Worm (Caenorhabditis elegans) whole organism, L4/young adult: ENCODE measurements around the gene F35H10.10.

Experiments
- W03F9.2 ChIP-seq: fragments of 150-350 bp; optimal IDR thresholded peaks from 2 replicates; lab custom pipeline; 2014; ENCODE audit warnings: missing biosample characterization, missing genetic modification characterization
- dao-5 ChIP-seq: sonication (generic microtip); optimal IDR thresholded peaks from 2 replicates; lab custom pipeline; 2016; ENCODE audit warnings: missing genotype, missing genetic modification characterization, moderate library complexity, missing compliant biosample characterization
- him-1 ChIP-seq: sonication (generic microtip); optimal IDR thresholded peaks from 2 replicates; lab custom pipeline; 2016; ENCODE audit warnings: missing genotype, missing genetic modification reagents, missing genetic modification characterization, missing compliant biosample characterization

DNA sequence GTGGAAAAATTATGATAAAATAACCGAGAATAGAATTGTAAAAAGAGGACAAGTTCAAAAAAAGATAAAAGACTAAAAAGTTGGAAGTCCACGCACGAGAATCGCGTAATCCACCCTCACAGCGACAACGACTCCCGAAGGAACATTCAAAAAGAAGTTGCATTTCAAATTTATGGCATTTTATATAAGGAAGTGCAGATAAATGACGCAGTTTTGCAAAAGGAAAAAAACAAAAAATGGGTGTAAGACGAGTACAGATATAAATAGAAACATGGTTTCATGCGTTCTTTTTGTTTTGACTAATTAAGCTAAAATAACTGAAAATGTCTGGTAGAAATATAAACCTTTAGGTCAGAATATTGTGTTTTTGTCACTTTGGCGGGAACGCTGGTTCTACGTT, 29.5 kb downstream of the F35H10.10 start:
- TF ChIP-seq him-1: no peak
- TF ChIP-seq W03F9.2 (tag; lab: Kevin White, UChicago): no peak
- no peak for TF ChIP-seq dao-5
